Fruit fly (Drosophila melanogaster): ENCODE measurements around the gene CG43061.

CG43061 gene

DNA sequence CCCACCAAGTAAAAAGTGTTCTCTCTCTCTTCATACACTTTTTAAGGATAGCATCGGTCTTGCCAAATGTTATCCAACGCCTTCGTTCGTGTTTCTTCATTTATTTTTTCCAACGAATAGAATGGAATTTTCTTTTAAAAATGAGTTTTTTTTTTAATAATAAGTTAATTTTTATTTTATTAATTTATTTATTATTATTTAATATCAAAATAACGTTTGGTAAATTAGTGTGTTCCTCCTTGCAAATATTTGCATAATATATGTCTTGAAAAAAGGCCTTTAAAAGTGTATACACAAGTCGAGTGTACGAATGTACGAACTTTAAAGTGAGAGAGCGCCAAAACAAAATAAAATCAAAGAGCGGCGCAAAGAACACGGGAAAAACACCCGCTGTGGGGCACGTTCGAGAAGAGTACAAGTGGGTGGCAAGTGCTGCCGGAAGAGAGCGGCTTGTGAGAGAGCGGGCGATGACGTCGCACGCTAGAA, 22.2 kb upstream of the CG43061 start:
- TF ChIP-seq woc (GFP tag; optimal IDR thresholded peaks at IDR 0.05) (peak; percentile 75), Vsx2 (GFP tag; optimal IDR thresholded peaks at IDR 0.05; ENCODE audit: partially characterized antibody) (no peak), psq (GFP tag; optimal IDR thresholded peaks at IDR 0.05) (peak; percentile 85), sage (GFP tag; optimal IDR thresholded peaks at IDR 0.05) (peak; percentile 67), Hr78 (GFP tag; optimal IDR thresholded peaks at IDR 0.05) (no peak), Rel (GFP tag; optimal IDR thresholded peaks at IDR 0.05) (peak; percentile 22), Rel (tag; optimal IDR thresholded peaks at IDR 0.05) (peak; percentile 51), Abd-B (GFP tag; optimal IDR thresholded peaks at IDR 0.05) (no peak), CG9705 (GFP tag; optimal IDR thresholded peaks at IDR 0.05) (no peak), dmrt93B (GFP tag; optimal IDR thresholded peaks at IDR 0.05) (peak; percentile 65), Mio (GFP tag; optimal IDR thresholded peaks at IDR 0.05) (no peak), fru (GFP tag; optimal IDR thresholded peaks at IDR 0.05) (no peak), h (GFP tag; optimal IDR thresholded peaks at IDR 0.05) (peak; percentile 18), rgr (GFP tag; optimal IDR thresholded peaks at IDR 0.05) (peak; percentile 84), br (GFP tag; optimal IDR thresholded peaks at IDR 0.05) (peak; percentile 62), HLH106 (tag; optimal IDR thresholded peaks at IDR 0.05) (peak; percentile 82), lola (GFP tag; optimal IDR thresholded peaks at IDR 0.05) (no peak), Hnf4 (GFP tag; optimal IDR thresholded peaks at IDR 0.05) (no peak), N (GFP tag; optimal IDR thresholded peaks at IDR 0.05) (no peak), Jra (GFP tag; optimal IDR thresholded peaks at IDR 0.05) (no peak), usp (GFP tag; optimal IDR thresholded peaks at IDR 0.05) (no peak), pan (optimal IDR thresholded peaks at IDR 0.05) (no peak), OdsH (GFP tag; optimal IDR thresholded peaks at IDR 0.05) (peak; percentile 81), Myc (optimal IDR thresholded peaks at IDR 0.05) (no peak), Sp1 (GFP tag; optimal IDR thresholded peaks at IDR 0.05) (peak; percentile 90), foxo (GFP tag; optimal IDR thresholded peaks at IDR 0.05) (peak in 1 of 2 experiments; percentile 76), sv (GFP tag; optimal IDR thresholded peaks at IDR 0.05) (peak; percentile 12), Dif (GFP tag; optimal IDR thresholded peaks at IDR 0.05; ENCODE audit: partially characterized antibody) (peak; percentile 55), ey (GFP tag; optimal IDR thresholded peaks at IDR 0.05) (peak; percentile 53), brk (GFP tag; optimal IDR thresholded peaks at IDR 0.05) (no peak), dl (GFP tag; optimal IDR thresholded peaks at IDR 0.05; ENCODE audit: insufficient read depth in 1 of 2, partially characterized antibody in 2 of 2) (peak; percentile 17 to 28), jim (GFP tag; optimal IDR thresholded peaks at IDR 0.05) (no peak), Hr83 (GFP tag; optimal IDR thresholded peaks at IDR 0.05; ENCODE audit: poor library complexity, severe bottlenecking) (no peak)

DNA sequence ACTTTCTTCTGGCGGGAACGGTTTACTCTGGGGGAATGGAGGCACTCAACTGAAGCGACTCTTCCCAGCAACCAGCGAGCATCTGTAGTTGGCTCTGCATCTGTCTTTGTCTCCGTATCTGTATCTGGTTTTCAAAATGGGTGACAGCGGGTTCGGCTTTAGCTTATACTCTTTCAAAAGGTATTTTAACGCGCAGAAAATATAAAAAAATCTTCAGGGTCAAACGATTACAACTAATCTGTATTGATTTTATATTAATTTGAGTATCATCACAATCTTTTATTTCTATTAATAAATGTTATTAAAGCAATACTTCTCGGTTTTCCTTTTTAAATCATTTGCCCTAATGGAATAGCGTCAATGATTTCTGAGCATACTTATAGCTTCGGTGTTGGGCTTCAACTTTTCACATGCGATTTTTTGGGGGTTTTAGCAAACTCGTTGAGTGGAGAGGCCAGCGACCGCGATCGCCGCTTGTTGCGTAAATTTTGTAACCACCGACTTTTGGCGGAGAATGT, 19.9 kb upstream of the CG43061 start, which contains the start of gene ImpE3:
TSS of gene ImpE3 (minus strand) at position 51 of the 518 bp plus-strand sequence.
- no peak for TF ChIP-seq Mio (GFP tag; optimal IDR thresholded peaks at IDR 0.05)
- peak; percentile 80 for TF ChIP-seq Sp1 (GFP tag; optimal IDR thresholded peaks at IDR 0.05)
- TF ChIP-seq rgr (GFP tag; optimal IDR thresholded peaks at IDR 0.05), result peak; percentile 66
- peak in 1 of 2 experiments; percentile 76 for TF ChIP-seq foxo (GFP tag; optimal IDR thresholded peaks at IDR 0.05)
- peak; percentile 30 for TF ChIP-seq dmrt93B (GFP tag; optimal IDR thresholded peaks at IDR 0.05)
- no peak for TF ChIP-seq Hnf4 (GFP tag; optimal IDR thresholded peaks at IDR 0.05)
- TF ChIP-seq Dfd (GFP tag; optimal IDR thresholded peaks at IDR 0.05), result no peak
- TF ChIP-seq CG32264 (GFP tag; optimal IDR thresholded peaks at IDR 0.05), result peak; percentile 14
- TF ChIP-seq Hr78 (GFP tag; optimal IDR thresholded peaks at IDR 0.05), result no peak
- TF ChIP-seq sage (GFP tag; optimal IDR thresholded peaks at IDR 0.05), result peak; percentile 63
- TF ChIP-seq pan (optimal IDR thresholded peaks at IDR 0.05), result no peak
- no peak for TF ChIP-seq tai (GFP tag; optimal IDR thresholded peaks at IDR 0.05)
- no peak for TF ChIP-seq dl (GFP tag; optimal IDR thresholded peaks at IDR 0.05; ENCODE audit: insufficient read depth in 1 of 2, partially characterized antibody in 2 of 2)
- no peak for TF ChIP-seq brk (GFP tag; optimal IDR thresholded peaks at IDR 0.05)
- no peak for TF ChIP-seq jim (GFP tag; optimal IDR thresholded peaks at IDR 0.05)
- no peak for TF ChIP-seq Hr83 (GFP tag; optimal IDR thresholded peaks at IDR 0.05; ENCODE audit: poor library complexity, severe bottlenecking)
- TF ChIP-seq dsf (GFP tag; optimal IDR thresholded peaks at IDR 0.05; ENCODE audit: borderline replicate concordance), result no peak
- no peak for TF ChIP-seq lola (GFP tag; optimal IDR thresholded peaks at IDR 0.05)
- no peak for TF ChIP-seq Dif (GFP tag; optimal IDR thresholded peaks at IDR 0.05; ENCODE audit: partially characterized antibody)
- TF ChIP-seq GATAd (GFP tag; optimal IDR thresholded peaks at IDR 0.05), result no peak
- peak; percentile 91 for TF ChIP-seq woc (GFP tag; optimal IDR thresholded peaks at IDR 0.05)
- no peak for TF ChIP-seq N (GFP tag; optimal IDR thresholded peaks at IDR 0.05)
- TF ChIP-seq psq (GFP tag; optimal IDR thresholded peaks at IDR 0.05), result peak; percentile 61
- no peak for TF ChIP-seq sv (GFP tag; optimal IDR thresholded peaks at IDR 0.05)
- TF ChIP-seq br (GFP tag; optimal IDR thresholded peaks at IDR 0.05), result peak; percentile 67
- TF ChIP-seq CrebA (GFP tag; optimal IDR thresholded peaks at IDR 0.05; ENCODE audit: borderline replicate concordance), result no peak
- TF ChIP-seq Abd-B (GFP tag; optimal IDR thresholded peaks at IDR 0.05), result no peak
- TF ChIP-seq Rel (GFP tag; optimal IDR thresholded peaks at IDR 0.05), result peak; percentile 2
- peak; percentile 96 for TF ChIP-seq Rel (tag; optimal IDR thresholded peaks at IDR 0.05)
- TF ChIP-seq OdsH (GFP tag; optimal IDR thresholded peaks at IDR 0.05), result peak; percentile 63
- TF ChIP-seq fru (GFP tag; optimal IDR thresholded peaks at IDR 0.05), result peak; percentile 79
- no peak for TF ChIP-seq usp (GFP tag; optimal IDR thresholded peaks at IDR 0.05)
- TF ChIP-seq Myc (optimal IDR thresholded peaks at IDR 0.05), result no peak
- no peak for TF ChIP-seq Jra (GFP tag; optimal IDR thresholded peaks at IDR 0.05)
- TF ChIP-seq CG9705 (GFP tag; optimal IDR thresholded peaks at IDR 0.05), result peak; percentile 46
- TF ChIP-seq HLH106 (tag; optimal IDR thresholded peaks at IDR 0.05), result peak; percentile 74
- peak; percentile 75 for TF ChIP-seq h (GFP tag; optimal IDR thresholded peaks at IDR 0.05)
- no peak for TF ChIP-seq Vsx2 (GFP tag; optimal IDR thresholded peaks at IDR 0.05; ENCODE audit: partially characterized antibody)
- TF ChIP-seq ey (GFP tag; optimal IDR thresholded peaks at IDR 0.05), result peak; percentile 59

Measured in whole organism, wandering third instar larva.